Worm (Caenorhabditis elegans): Measurements from ENCODE around the gene srd-5.

- no peak for TF ChIP-seq ccch-3 (GFP tag; optimal IDR thresholded peaks at IDR 0.05)
- TF ChIP-seq Y79H2A.3 (GFP tag; conservative IDR thresholded peaks at IDR 0.05), result no peak
- TF ChIP-seq madf-3 (GFP tag; IDR thresholded peaks at IDR 0.05), result no peak
- no peak for TF ChIP-seq lin-40 (tag; optimal IDR thresholded peaks at IDR 0.05)
- no peak for TF ChIP-seq ztf-25 (GFP tag; IDR thresholded peaks at IDR 0.05)
Observed at ce11 chrIV:5662073-5662472, 12.3 kb downstream of the srd-5 start.

Measured in whole organism, young adult.